Fruit fly (Drosophila melanogaster) whole organism, embryonic: ENCODE measurements around the gene CG12511.

Experiments
- Adf1 ChIP-seq: fragments of 200-800 bp; sonication (Bioruptor generic); IDR thresholded peaks from 2 replicates; pipeline ENCODE4 v1.3.6; 2022; ENCODE audit warnings: missing biosample characterization, missing genetic modification characterization
- Aef1 ChIP-seq: fragments of 200-800 bp; sonication (Bioruptor generic); IDR thresholded peaks from 3 replicates; pipeline ENCODE4 v1.3.6; 2022; ENCODE audit warnings: missing biosample characterization, missing genetic modification characterization
- B-H1 ChIP-seq: fragments of 200-800 bp; sonication (Bioruptor generic); IDR thresholded peaks from 3 replicates; pipeline ENCODE4 v1.3.6; 2022; ENCODE audit warnings: missing biosample characterization, missing genetic modification characterization
- CG1024 ChIP-seq: fragments of 200-800 bp; sonication (Bioruptor generic); IDR thresholded peaks from 2 replicates; pipeline ENCODE4 v1.3.6; 2022; ENCODE audit warnings: missing biosample characterization, missing genetic modification characterization
- CG10267 ChIP-seq: fragments of 200-800 bp; sonication (Bioruptor generic); optimal IDR thresholded peaks from 2 replicates; lab custom pipeline; 2018; ENCODE audit warnings: missing biosample characterization, mild to moderate bottlenecking, missing genetic modification characterization, moderate library complexity
- CG10431 ChIP-seq: fragments of 200-800 bp; sonication (Bioruptor generic); optimal IDR thresholded peaks from 3 replicates; lab custom pipeline; 2018; ENCODE audit warnings: missing biosample characterization, mild to moderate bottlenecking, missing genetic modification characterization
- CG12942 ChIP-seq: fragments of 200-800 bp; sonication (Bioruptor generic); optimal IDR thresholded peaks from 3 replicates; lab custom pipeline; 2016; ENCODE audit warnings: missing biosample characterization, missing genetic modification characterization
- CG13287 ChIP-seq: fragments of 200-800 bp; sonication (Bioruptor generic); IDR thresholded peaks from 2 replicates; pipeline ENCODE4 v1.3.6; 2022; ENCODE audit warnings: missing biosample characterization, missing genetic modification characterization; ENCODE audit not compliant: partially characterized antibody
- CG13296 ChIP-seq: fragments of 200-800 bp; sonication (Bioruptor generic); optimal IDR thresholded peaks from 3 replicates; lab custom pipeline; 2018; ENCODE audit warnings: missing biosample characterization, mild to moderate bottlenecking, missing genetic modification characterization
- CG14014 ChIP-seq: fragments of 200-800 bp; sonication (Bioruptor generic); IDR thresholded peaks from 2 replicates; pipeline ENCODE4 v1.3.6; 2022; ENCODE audit warnings: missing biosample characterization, missing genetic modification characterization
- CG14441 ChIP-seq: fragments of 200-800 bp; sonication (Bioruptor generic); IDR thresholded peaks from 2 replicates; pipeline ENCODE4 v1.3.6; 2022; ENCODE audit warnings: missing biosample characterization, missing genetic modification characterization
- CG15269 ChIP-seq: fragments of 200-800 bp; sonication (Bioruptor generic); optimal IDR thresholded peaks from 2 replicates; lab custom pipeline; 2018; ENCODE audit warnings: missing biosample characterization, mild to moderate bottlenecking, missing genetic modification characterization, moderate library complexity
- CG17568 ChIP-seq: fragments of 200-800 bp; sonication (Bioruptor generic); optimal IDR thresholded peaks from 2 replicates; lab custom pipeline; 2018; ENCODE audit warnings: missing biosample characterization, mild to moderate bottlenecking, missing genetic modification characterization, moderate library complexity
- CG18619 ChIP-seq: fragments of 200-800 bp; sonication (Bioruptor generic); optimal IDR thresholded peaks from 3 replicates; lab custom pipeline; 2017; ENCODE audit warnings: missing biosample characterization, mild to moderate bottlenecking, missing genetic modification characterization
- CG2202 ChIP-seq: fragments of 200-800 bp; sonication (Bioruptor generic); optimal IDR thresholded peaks from 2 replicates; lab custom pipeline; 2018; ENCODE audit warnings: missing biosample characterization, mild to moderate bottlenecking, missing genetic modification characterization
- CG31388 ChIP-seq: fragments of 200-800 bp; sonication (Bioruptor generic); optimal IDR thresholded peaks from 2 replicates; lab custom pipeline; 2016; ENCODE audit warnings: missing biosample characterization, missing genetic modification characterization
- CG42726 ChIP-seq: fragments of 200-800 bp; sonication (Bioruptor generic); IDR thresholded peaks from 2 replicates; pipeline ENCODE4 v1.3.6; 2022; ENCODE audit warnings: missing biosample characterization, missing genetic modification characterization; ENCODE audit not compliant: partially characterized antibody
- CG4730 ChIP-seq: fragments of 200-800 bp; sonication (Bioruptor generic); IDR thresholded peaks from 2 replicates; pipeline ENCODE4 v1.3.6; 2022; ENCODE audit warnings: missing biosample characterization, missing genetic modification characterization
- CG8359 ChIP-seq: fragments of 200-800 bp; sonication (Bioruptor generic); optimal IDR thresholded peaks from 2 replicates; lab custom pipeline; 2017; ENCODE audit warnings: missing biosample characterization, mild to moderate bottlenecking, missing genetic modification characterization, borderline replicate concordance
- CG9609 ChIP-seq: fragments of 200-800 bp; sonication (Bioruptor generic); optimal IDR thresholded peaks from 3 replicates; lab custom pipeline; 2016; ENCODE audit warnings: missing biosample characterization, missing genetic modification characterization
- Dll ChIP-seq: fragments of 200-800 bp; sonication (Bioruptor generic); IDR thresholded peaks from 4 replicates; pipeline ENCODE4 v1.3.6; 2022; ENCODE audit warnings: missing biosample characterization, missing genetic modification characterization; ENCODE audit not compliant: partially characterized antibody
- E2f1 ChIP-seq: fragments of 200-800 bp; sonication (Bioruptor generic); IDR thresholded peaks from 2 replicates; pipeline ENCODE4 v1.3.6; 2022; ENCODE audit warnings: missing biosample characterization, missing genetic modification characterization
- Ets65A ChIP-seq: fragments of 200-800 bp; sonication (Bioruptor generic); peaks from one replicate; lab custom pipeline; 2016; ENCODE audit warnings: missing biosample characterization, missing genetic modification characterization
- H15 ChIP-seq: fragments of 200-800 bp; sonication (Bioruptor generic); IDR thresholded peaks from 3 replicates; pipeline ENCODE4 v1.3.6; 2022; ENCODE audit warnings: missing biosample characterization, missing genetic modification characterization
- Hr51 ChIP-seq, 2 experiments: fragments of 200-800 bp; sonication (Bioruptor generic); optimal IDR thresholded peaks; 2 replicates in 1 of 2; 3 replicates in 1 of 2; lab custom pipeline; 2016 to 2018; ENCODE audit warnings: missing biosample characterization in 2 of 2, missing genetic modification characterization in 2 of 2, mild to moderate bottlenecking in 1 of 2, moderate library complexity in 1 of 2
- Kr ChIP-seq: fragments of 200-800 bp; sonication (Bioruptor generic); optimal IDR thresholded peaks from 2 replicates; lab custom pipeline; 2017; ENCODE audit warnings: missing biosample characterization, mild to moderate bottlenecking, missing genetic modification characterization
- Lhr ChIP-seq: fragments of 200-800 bp; sonication (Bioruptor generic); optimal IDR thresholded peaks from 3 replicates; lab custom pipeline; 2017; ENCODE audit warnings: mild to moderate bottlenecking, missing biosample characterization, missing genetic modification reagents, missing genetic modification characterization
- Med ChIP-seq: fragments of 200-800 bp; sonication (Bioruptor generic); peaks from one replicate; lab custom pipeline; 2016; ENCODE audit warnings: missing biosample characterization, missing genetic modification characterization, mild to moderate bottlenecking, inconsistent platforms, moderate library complexity
- Myb ChIP-seq: fragments of 200-800 bp; sonication (Bioruptor generic); optimal IDR thresholded peaks from 2 replicates; lab custom pipeline; 2016; ENCODE audit warnings: missing biosample characterization, missing genetic modification characterization
- Nf-YA ChIP-seq: fragments of 200-800 bp; sonication (Bioruptor generic); IDR thresholded peaks from 2 replicates; pipeline ENCODE4 v1.3.6; 2022; ENCODE audit warnings: missing biosample characterization, missing genetic modification characterization
- Xrp1 ChIP-seq: fragments of 200-800 bp; sonication (Bioruptor generic); IDR thresholded peaks from 2 replicates; pipeline ENCODE4 v1.3.6; 2022; ENCODE audit warnings: missing biosample characterization, missing genetic modification characterization
- ase ChIP-seq: fragments of 200-800 bp; sonication (Bioruptor generic); IDR thresholded peaks from 3 replicates; pipeline ENCODE4 v1.3.6; 2022; ENCODE audit warnings: missing biosample characterization, missing genetic modification characterization
- danr ChIP-seq: fragments of 200-800 bp; sonication (Bioruptor generic); IDR thresholded peaks from 2 replicates; pipeline ENCODE4 v1.3.6; 2022; ENCODE audit warnings: missing biosample characterization, missing genetic modification characterization
- gcm2 ChIP-seq: fragments of 200-800 bp; sonication (Bioruptor generic); optimal IDR thresholded peaks from 2 replicates; lab custom pipeline; 2016; ENCODE audit warnings: missing biosample characterization, missing genetic modification characterization
- gem ChIP-seq: fragments of 200-800 bp; sonication (Bioruptor generic); optimal IDR thresholded peaks from 2 replicates; lab custom pipeline; 2019; ENCODE audit warnings: missing biosample characterization, mild to moderate bottlenecking, missing genetic modification characterization, moderate library complexity
- gfzf ChIP-seq: fragments of 200-800 bp; sonication (Bioruptor generic); optimal IDR thresholded peaks from 2 replicates; lab custom pipeline; 2016; ENCODE audit warnings: missing biosample characterization, mild to moderate bottlenecking, missing genetic modification characterization, moderate library complexity
- gsb-n ChIP-seq: fragments of 200-800 bp; sonication (Bioruptor generic); optimal IDR thresholded peaks from 3 replicates; lab custom pipeline; 2018; ENCODE audit warnings: missing biosample characterization, mild to moderate bottlenecking, missing genetic modification characterization
- her ChIP-seq: fragments of 200-800 bp; sonication (Bioruptor generic); optimal IDR thresholded peaks from 2 replicates; lab custom pipeline; 2016; ENCODE audit warnings: missing biosample characterization, missing genetic modification characterization
- klu ChIP-seq: fragments of 200-800 bp; sonication (Bioruptor generic); IDR thresholded peaks from 2 replicates; pipeline ENCODE4 v1.3.6; 2022; ENCODE audit warnings: missing biosample characterization, missing genetic modification characterization
- maf-S ChIP-seq: fragments of 200-800 bp; sonication (Bioruptor generic); optimal IDR thresholded peaks from 2 replicates; lab custom pipeline; 2016; ENCODE audit warnings: missing biosample characterization, missing genetic modification characterization
- org-1 ChIP-seq: fragments of 200-800 bp; sonication (Bioruptor generic); optimal IDR thresholded peaks from 2 replicates; lab custom pipeline; 2017; ENCODE audit warnings: missing biosample characterization, missing genetic modification characterization
- pzg ChIP-seq: fragments of 200-800 bp; sonication (Bioruptor generic); optimal IDR thresholded peaks from 3 replicates; lab custom pipeline; 2018; ENCODE audit warnings: missing biosample characterization, mild to moderate bottlenecking, missing genetic modification characterization, moderate library complexity
- row ChIP-seq: fragments of 200-800 bp; sonication (Bioruptor generic); IDR thresholded peaks from 3 replicates; pipeline ENCODE4 v1.3.6; 2022; ENCODE audit warnings: missing biosample characterization, missing genetic modification characterization
- scrt ChIP-seq: fragments of 200-800 bp; sonication (Bioruptor generic); optimal IDR thresholded peaks from 2 replicates; lab custom pipeline; 2018; ENCODE audit warnings: missing biosample characterization, mild to moderate bottlenecking, missing genetic modification characterization, moderate library complexity
- sr ChIP-seq: fragments of 200-800 bp; sonication (Bioruptor generic); IDR thresholded peaks from 3 replicates; pipeline ENCODE4 v1.3.6; 2022; ENCODE audit warnings: missing biosample characterization, missing genetic modification characterization
- stwl ChIP-seq: fragments of 200-800 bp; sonication (Bioruptor generic); optimal IDR thresholded peaks from 3 replicates; lab custom pipeline; 2018; ENCODE audit warnings: missing biosample characterization, mild to moderate bottlenecking, missing genetic modification characterization, moderate library complexity
- trem ChIP-seq: fragments of 200-800 bp; optimal IDR thresholded peaks from 3 replicates; lab custom pipeline; 2019; ENCODE audit warnings: missing biosample characterization, mild to moderate bottlenecking, missing genetic modification characterization, moderate library complexity
- wek ChIP-seq: fragments of 200-800 bp; sonication (Bioruptor generic); optimal IDR thresholded peaks from 3 replicates; lab custom pipeline; 2018; ENCODE audit warnings: missing biosample characterization, mild to moderate bottlenecking, missing genetic modification characterization, moderate library complexity
- yki ChIP-seq: fragments of >200 bp; optimal IDR thresholded peaks from 3 replicates; lab custom pipeline; 2018
- zen2 ChIP-seq: fragments of 200-800 bp; sonication (Bioruptor generic); IDR thresholded peaks from 3 replicates; pipeline ENCODE4 v1.3.6; 2022; ENCODE audit warnings: missing biosample characterization, missing genetic modification characterization; ENCODE audit not compliant: partially characterized antibody
- zf30C ChIP-seq: fragments of 200-800 bp; sonication (Bioruptor generic); optimal IDR thresholded peaks from 3 replicates; lab custom pipeline; 2018; ENCODE audit warnings: missing biosample characterization, mild to moderate bottlenecking, missing genetic modification characterization

The CG12511 gene

DNA sequence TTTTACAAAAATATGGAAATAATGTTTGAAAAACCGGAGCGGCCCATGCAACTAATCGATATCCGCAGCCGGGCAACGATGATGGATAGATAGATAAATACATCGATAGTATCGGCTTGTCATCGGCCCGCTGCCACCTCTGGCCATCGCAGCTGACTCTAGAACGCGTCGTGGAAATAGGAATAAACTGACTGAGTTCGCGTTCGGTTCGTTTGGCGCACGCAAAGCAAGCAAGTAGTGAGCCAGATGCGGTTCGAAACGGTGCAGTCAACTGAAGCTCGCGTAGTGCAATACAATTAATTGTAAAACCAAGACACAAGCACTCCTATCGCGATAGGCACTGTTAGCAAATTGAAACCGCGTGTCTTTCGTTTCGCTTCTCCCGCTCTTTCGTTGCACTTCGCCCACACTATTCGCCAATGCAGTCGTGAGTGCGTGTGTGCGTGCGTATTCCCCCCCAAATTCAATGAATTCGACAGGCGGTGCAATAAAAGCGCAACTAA is 46.2 kb downstream of the CG12511 start, which contains the start of gene CG11030 (continued):
- TF ChIP-seq CG10431 (GFP tag; lab: Kevin White, UChicago): peak; percentile 44
- TF ChIP-seq Nf-YA (GFP tag; lab: Robert Waterston, UW): no peak
- no peak for TF ChIP-seq org-1 (GFP tag; lab: Kevin White, UChicago)
- peak; percentile 100 for TF ChIP-seq CG42726 (GFP tag; lab: Robert Waterston, UW)
- TF ChIP-seq CG15269 (tag; lab: Kevin White, UChicago): no peak
- no peak for TF ChIP-seq Kr
- no peak for TF ChIP-seq sr (GFP tag; lab: Robert Waterston, UW)
- TF ChIP-seq Hr51 (GFP tag; optimal IDR thresholded peaks at IDR 0.05; lab: Kevin White, UChicago): no peak
- no peak for TF ChIP-seq CG1024 (GFP tag; lab: Robert Waterston, UW)
- no peak for TF ChIP-seq B-H1 (GFP tag; lab: Robert Waterston, UW)
- no peak for TF ChIP-seq H15 (GFP tag; lab: Robert Waterston, UW)
- peak; percentile 3 for TF ChIP-seq CG9609 (GFP tag; lab: Kevin White, UChicago)
- no peak for TF ChIP-seq danr
- no peak for TF ChIP-seq yki (lab: Kevin White, UChicago)
- TF ChIP-seq zen2 (GFP tag; lab: Robert Waterston, UW): peak; percentile 98
- peak; percentile 14 for TF ChIP-seq her (GFP tag; lab: Kevin White, UChicago)
- TF ChIP-seq CG2202: no peak
- TF ChIP-seq trem (tag; lab: Kevin White, UChicago): peak; percentile 27
- TF ChIP-seq Adf1 (GFP tag; lab: Robert Waterston, UW): peak; percentile 10; the same call in 1 of the 2 replicates
- TF ChIP-seq pzg (GFP tag; lab: Kevin White, UChicago): peak; percentile 79
- TF ChIP-seq CG14441 (GFP tag; lab: Robert Waterston, UW): no peak
- TF ChIP-seq Ets65A (GFP tag; lab: Kevin White, UChicago): no peak
- 0 out of 2 replicates have a peak, but pooled peaks have one; percentile 13 for TF ChIP-seq CG14014 (GFP tag; lab: Robert Waterston, UW)
- no peak for TF ChIP-seq gem (tag; lab: Kevin White, UChicago)
- no peak for TF ChIP-seq CG12942 (GFP tag; lab: Kevin White, UChicago)
- TF ChIP-seq CG4730 (GFP tag; lab: Robert Waterston, UW): no peak
- TF ChIP-seq E2f1 (GFP tag; lab: Robert Waterston, UW): no peak
- no peak for TF ChIP-seq gcm2 (GFP tag; lab: Kevin White, UChicago)
- TF ChIP-seq ase (GFP tag; lab: Robert Waterston, UW): no peak
- TF ChIP-seq Med (GFP tag; lab: Kevin White, UChicago): peak; percentile 79
- no peak for TF ChIP-seq CG8359
- TF ChIP-seq gsb-n (tag; lab: Kevin White, UChicago): no peak
- TF ChIP-seq zf30C (GFP tag; lab: Kevin White, UChicago): no peak
- peak; percentile 99 for TF ChIP-seq CG13287
- TF ChIP-seq Xrp1 (GFP tag; lab: Robert Waterston, UW): no peak
- no peak for TF ChIP-seq CG17568 (GFP tag; lab: Kevin White, UChicago)
- TF ChIP-seq scrt (GFP tag; lab: Kevin White, UChicago): no peak
- no peak for TF ChIP-seq maf-S (GFP tag; lab: Kevin White, UChicago)
- peak; percentile 26 for TF ChIP-seq CG10267 (tag; lab: Kevin White, UChicago)
- TF ChIP-seq stwl (tag; lab: Kevin White, UChicago): peak; percentile 57
- TF ChIP-seq gfzf: no peak
- TF ChIP-seq wek (GFP tag; lab: Kevin White, UChicago): no peak
- peak; percentile 61; the same call in 2 of the 3 replicates for TF ChIP-seq row (GFP tag; lab: Robert Waterston, UW)
- peak; percentile 98 for TF ChIP-seq Dll (GFP tag; lab: Robert Waterston, UW)
- TF ChIP-seq CG18619 (GFP tag; lab: Kevin White, UChicago): no peak
- TF ChIP-seq CG13296: no peak
- no peak for TF ChIP-seq klu
- no peak for TF ChIP-seq Myb (GFP tag; lab: Kevin White, UChicago)
- 0 out of 3 replicates have a peak, but pooled peaks have one; percentile 22 for TF ChIP-seq Aef1 (GFP tag; lab: Robert Waterston, UW)
- no peak for TF ChIP-seq CG31388 (GFP tag; lab: Kevin White, UChicago)
- no peak for TF ChIP-seq Lhr (GFP tag; lab: Kevin White, UChicago)
